Worm (Caenorhabditis elegans): Measurements from ENCODE around the gene C01G12.7.

- no peak for TF ChIP-seq F13C5.2 (tag; optimal IDR thresholded peaks at IDR 0.05)
- TF ChIP-seq flt-1 (GFP tag; IDR thresholded peaks at IDR 0.05) = no peak
- no peak for TF ChIP-seq tbx-11 (GFP tag; IDR thresholded peaks at IDR 0.05)
- TF ChIP-seq pes-1 (GFP tag; IDR thresholded peaks at IDR 0.05) = no peak
- TF ChIP-seq ama-1 (optimal IDR thresholded peaks at IDR 0.05) = no peak
- TF ChIP-seq hmg-4 (GFP tag; optimal IDR thresholded peaks at IDR 0.05) = no peak
Measured at ce11 chrII:14627330-14627729, 35.6 kb upstream of the C01G12.7 start, which contains the start of gene tag-297.

Measured in whole organism, early embryonic.